Worm (Caenorhabditis elegans) whole organism, mixed stage, embryonic: ENCODE data around the gene fbxa-143.

Source experiments
- lin-32 ChIP-seq: fragments of 200-800 bp; sonication (Bioruptor generic); optimal IDR thresholded peaks from 2 replicates; lab custom pipeline; 2018; ENCODE audit warnings: mild to moderate bottlenecking, missing genetic modification characterization, missing compliant biosample characterization
- mab-5 ChIP-seq: fragments of 150-350 bp; optimal IDR thresholded peaks from 2 replicates; lab custom pipeline; 2014; ENCODE audit warnings: missing biosample characterization, missing genetic modification characterization
- nhr-28 ChIP-seq: fragments of 150-350 bp; optimal IDR thresholded peaks from 2 replicates; lab custom pipeline; 2014; ENCODE audit warnings: missing biosample characterization, missing genetic modification characterization
- pha-4 ChIP-seq: fragments of 150-350 bp; optimal IDR thresholded peaks from 2 replicates; lab custom pipeline; 2018; ENCODE audit warnings: missing biosample characterization, missing genetic modification reagents, missing genetic modification characterization
- unc-62 ChIP-seq: fragments of 150-350 bp; optimal IDR thresholded peaks from 2 replicates; lab custom pipeline; 2014; ENCODE audit warnings: missing biosample characterization, missing genetic modification reagents, missing genetic modification characterization

DNA sequence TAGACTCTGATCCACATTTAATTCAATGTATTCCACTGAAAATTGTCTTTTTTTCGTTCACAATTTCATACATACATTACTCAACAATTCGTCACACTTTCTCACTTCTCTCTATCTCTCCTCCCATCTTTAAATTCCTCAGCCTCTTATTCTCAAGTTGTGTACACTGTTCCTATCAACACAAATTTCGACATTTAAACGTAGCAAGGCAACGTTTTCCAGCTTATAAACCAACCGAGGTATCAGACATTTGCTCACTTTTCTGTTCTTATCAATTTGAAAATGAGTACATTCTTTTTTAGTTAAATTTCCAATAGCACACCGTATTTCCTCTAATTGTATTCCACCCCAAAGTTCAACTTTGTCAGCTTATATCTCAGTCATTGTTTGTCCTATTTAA, 6.4 kb downstream of the fbxa-143 start, which contains the start of gene skr-3:
- TF ChIP-seq unc-62 (GFP tag; lab: Kevin White, UChicago): no peak
- TF ChIP-seq nhr-28 (tag; lab: Kevin White, UChicago): no peak
- TF ChIP-seq mab-5 (tag; lab: Kevin White, UChicago): no peak
- no peak for TF ChIP-seq lin-32
- no peak for TF ChIP-seq pha-4
